Fruit fly (Drosophila melanogaster) whole organism, embryonic: ENCODE data around the gene CG43136.
A peak's percentile ranks its signal among the peaks of the same experiment; 100 is the strongest.

Source experiments
- Atf6 ChIP-seq: fragments of 200-800 bp; sonication (Bioruptor generic); IDR thresholded peaks from 2 replicates; pipeline ENCODE4 v1.3.6; 2022; ENCODE audit warnings: missing biosample characterization, missing genetic modification characterization
- Bteb2 ChIP-seq: fragments of 200-800 bp; sonication (Bioruptor generic); optimal IDR thresholded peaks from 2 replicates; lab custom pipeline; 2016; ENCODE audit warnings: missing biosample characterization, missing genetic modification characterization
- CG11085 ChIP-seq: fragments of 200-800 bp; sonication (Bioruptor generic); IDR thresholded peaks from 2 replicates; pipeline ENCODE4 v1.3.6; 2022; ENCODE audit warnings: missing biosample characterization, missing genetic modification characterization
- CG11696 ChIP-seq: fragments of 200-800 bp; sonication (Bioruptor generic); IDR thresholded peaks from 2 replicates; pipeline ENCODE4 v1.3.6; 2022; ENCODE audit warnings: missing biosample characterization, missing genetic modification characterization
- CG12104 ChIP-seq: fragments of 200-800 bp; sonication (Bioruptor generic); optimal IDR thresholded peaks from 3 replicates; lab custom pipeline; 2016; ENCODE audit warnings: missing biosample characterization, missing genetic modification characterization
- CG12391 ChIP-seq: fragments of 200-800 bp; sonication (Bioruptor generic); optimal IDR thresholded peaks from 3 replicates; lab custom pipeline; 2018; ENCODE audit warnings: missing biosample characterization, mild to moderate bottlenecking, missing genetic modification characterization, moderate library complexity
- CG12659 ChIP-seq: fragments of 200-800 bp; sonication (Bioruptor generic); optimal IDR thresholded peaks from 3 replicates; lab custom pipeline; 2017; ENCODE audit warnings: mild to moderate bottlenecking, missing biosample characterization, missing genetic modification reagents, missing genetic modification characterization
- CG13894 ChIP-seq: fragments of 200-800 bp; sonication (Bioruptor generic); optimal IDR thresholded peaks from 3 replicates; lab custom pipeline; 2018; ENCODE audit warnings: missing biosample characterization, mild to moderate bottlenecking, missing genetic modification characterization, moderate library complexity
- CG14014 ChIP-seq: fragments of 200-800 bp; sonication (Bioruptor generic); IDR thresholded peaks from 2 replicates; pipeline ENCODE4 v1.3.6; 2022; ENCODE audit warnings: missing biosample characterization, missing genetic modification characterization
- CG14710 ChIP-seq: fragments of 200-800 bp; sonication (Bioruptor generic); optimal IDR thresholded peaks from 3 replicates; lab custom pipeline; 2019; ENCODE audit warnings: missing biosample characterization, mild to moderate bottlenecking, missing genetic modification characterization, moderate library complexity
- CG1602 ChIP-seq: fragments of 200-800 bp; sonication (Bioruptor generic); optimal IDR thresholded peaks from 3 replicates; lab custom pipeline; 2016; ENCODE audit warnings: missing biosample characterization, missing genetic modification characterization
- CG18011 ChIP-seq: fragments of 200-800 bp; sonication (Bioruptor generic); optimal IDR thresholded peaks from 2 replicates; lab custom pipeline; 2017; ENCODE audit warnings: missing biosample characterization, missing genetic modification characterization, mild to moderate bottlenecking, moderate library complexity, missing genotype
- CG18262 ChIP-seq: fragments of 200-800 bp; optimal IDR thresholded peaks from 3 replicates; lab custom pipeline; 2019; ENCODE audit warnings: missing biosample characterization, mild to moderate bottlenecking, missing genetic modification characterization, moderate library complexity
- CG18599 ChIP-seq: fragments of 200-800 bp; sonication (Bioruptor generic); optimal IDR thresholded peaks from 3 replicates; lab custom pipeline; 2017; ENCODE audit warnings: missing biosample characterization, missing genetic modification characterization, mild to moderate bottlenecking, moderate library complexity, missing genetic modification reagents
- CG32772 ChIP-seq: fragments of 200-800 bp; sonication (Bioruptor generic); IDR thresholded peaks from 2 replicates; pipeline ENCODE4 v1.3.6; 2022; ENCODE audit warnings: missing biosample characterization, missing genetic modification characterization
- CG3726 ChIP-seq: fragments of 200-800 bp; sonication (Bioruptor generic); IDR thresholded peaks from 3 replicates; pipeline ENCODE4, ENCODE4 v1.3.6; 2022; ENCODE audit warnings: missing biosample characterization, missing genetic modification characterization
- CG3838 ChIP-seq: fragments of 200-800 bp; sonication (Bioruptor generic); optimal IDR thresholded peaks from 3 replicates; lab custom pipeline; 2016; ENCODE audit warnings: missing biosample characterization, missing genetic modification characterization
- CG5953 ChIP-seq: fragments of 200-800 bp; sonication (Bioruptor generic); IDR thresholded peaks from 2 replicates; pipeline ENCODE4 v1.3.6; 2022; ENCODE audit warnings: missing biosample characterization, missing genetic modification characterization
- CG7372 ChIP-seq: fragments of 200-800 bp; sonication (Bioruptor generic); IDR thresholded peaks from 2 replicates; pipeline ENCODE4 v1.3.6; 2022; ENCODE audit warnings: missing biosample characterization, missing genetic modification characterization
- CG7928 ChIP-seq: fragments of 200-800 bp; sonication (Bioruptor generic); optimal IDR thresholded peaks from 2 replicates; lab custom pipeline; 2017; ENCODE audit warnings: missing biosample characterization, mild to moderate bottlenecking, missing genetic modification characterization
- CG7987 ChIP-seq: fragments of 200-800 bp; sonication (Bioruptor generic); optimal IDR thresholded peaks from 2 replicates; lab custom pipeline; 2018; ENCODE audit warnings: missing biosample characterization, mild to moderate bottlenecking, missing genetic modification characterization, moderate library complexity
- CG8281 ChIP-seq: fragments of 200-800 bp; sonication (Bioruptor generic); optimal IDR thresholded peaks from 2 replicates; lab custom pipeline; 2018; ENCODE audit warnings: missing biosample characterization, mild to moderate bottlenecking, missing genetic modification characterization, moderate library complexity
- D19A ChIP-seq: fragments of 200-800 bp; optimal IDR thresholded peaks from 3 replicates; lab custom pipeline; 2019; ENCODE audit warnings: missing biosample characterization, mild to moderate bottlenecking, missing genetic modification characterization, moderate library complexity
- Dek ChIP-seq: fragments of 200-800 bp; sonication (Bioruptor generic); optimal IDR thresholded peaks from 3 replicates; lab custom pipeline; 2019; ENCODE audit warnings: missing biosample characterization, mild to moderate bottlenecking, missing genetic modification characterization, moderate library complexity
- E2f1 ChIP-seq: fragments of 200-800 bp; sonication (Bioruptor generic); IDR thresholded peaks from 2 replicates; pipeline ENCODE4 v1.3.6; 2022; ENCODE audit warnings: missing biosample characterization, missing genetic modification characterization
- H2.0 ChIP-seq: fragments of 200-800 bp; sonication (Bioruptor generic); IDR thresholded peaks from 2 replicates; pipeline ENCODE4 v1.3.6; 2022; ENCODE audit warnings: missing biosample characterization, missing genetic modification characterization
- Kr ChIP-seq: fragments of 200-800 bp; sonication (Bioruptor generic); optimal IDR thresholded peaks from 2 replicates; lab custom pipeline; 2017; ENCODE audit warnings: missing biosample characterization, mild to moderate bottlenecking, missing genetic modification characterization
- Ptx1 ChIP-seq: fragments of 200-800 bp; sonication (Bioruptor generic); IDR thresholded peaks from 2 replicates; pipeline ENCODE4 v1.3.6; 2022; ENCODE audit warnings: missing biosample characterization, missing genetic modification characterization
- Rfx ChIP-seq: fragments of 200-800 bp; sonication (Bioruptor generic); IDR thresholded peaks from 2 replicates; pipeline ENCODE4 v1.3.6; 2022; ENCODE audit warnings: missing biosample characterization, missing genetic modification characterization
- Scr ChIP-seq: fragments of 200-800 bp; sonication (Bioruptor generic); IDR thresholded peaks from 2 replicates; pipeline ENCODE4 v1.3.6; 2022; ENCODE audit warnings: missing biosample characterization, missing genetic modification characterization; ENCODE audit not compliant: partially characterized antibody
- Xrp1 ChIP-seq: fragments of 200-800 bp; sonication (Bioruptor generic); IDR thresholded peaks from 2 replicates; pipeline ENCODE4 v1.3.6; 2022; ENCODE audit warnings: missing biosample characterization, missing genetic modification characterization
- amos ChIP-seq: fragments of 200-800 bp; sonication (Bioruptor generic); IDR thresholded peaks from 2 replicates; pipeline ENCODE4 v1.3.6; 2022; ENCODE audit warnings: missing biosample characterization, missing genetic modification characterization; ENCODE audit not compliant: partially characterized antibody
- ase ChIP-seq: fragments of 200-800 bp; sonication (Bioruptor generic); IDR thresholded peaks from 3 replicates; pipeline ENCODE4 v1.3.6; 2022; ENCODE audit warnings: missing biosample characterization, missing genetic modification characterization
- bcd ChIP-seq: fragments of 200-800 bp; sonication (Bioruptor generic); optimal IDR thresholded peaks from 2 replicates; lab custom pipeline; 2017; ENCODE audit warnings: missing biosample characterization, mild to moderate bottlenecking, missing genetic modification characterization
- gem ChIP-seq: fragments of 200-800 bp; sonication (Bioruptor generic); optimal IDR thresholded peaks from 2 replicates; lab custom pipeline; 2019; ENCODE audit warnings: missing biosample characterization, mild to moderate bottlenecking, missing genetic modification characterization, moderate library complexity
- grau ChIP-seq: fragments of 200-800 bp; optimal IDR thresholded peaks from 3 replicates; lab custom pipeline; 2019; ENCODE audit warnings: missing biosample characterization, mild to moderate bottlenecking, missing genetic modification characterization, moderate library complexity
- jing ChIP-seq: fragments of 200-800 bp; sonication (Bioruptor generic); optimal IDR thresholded peaks from 2 replicates; lab custom pipeline; 2018; ENCODE audit warnings: missing biosample characterization, mild to moderate bottlenecking, missing genetic modification characterization
- mam ChIP-seq: fragments of 200-800 bp; sonication (Bioruptor generic); optimal IDR thresholded peaks from 3 replicates; lab custom pipeline; 2016; ENCODE audit warnings: missing biosample characterization, missing genetic modification characterization
- nmo ChIP-seq: fragments of 200-800 bp; sonication (Bioruptor generic); optimal IDR thresholded peaks from 2 replicates; lab custom pipeline; 2018; ENCODE audit warnings: missing biosample characterization, mild to moderate bottlenecking, missing genetic modification characterization, moderate library complexity
- pros ChIP-seq: fragments of 200-800 bp; sonication (Bioruptor generic); optimal IDR thresholded peaks from 3 replicates; lab custom pipeline; 2019; ENCODE audit warnings: missing biosample characterization, mild to moderate bottlenecking, missing genetic modification characterization, moderate library complexity
- repo ChIP-seq: fragments of 200-800 bp; sonication (Bioruptor generic); optimal IDR thresholded peaks from 2 replicates; lab custom pipeline; 2016; ENCODE audit warnings: missing biosample characterization, missing genetic modification characterization
- rib ChIP-seq: fragments of 200-800 bp; sonication (Bioruptor generic); IDR thresholded peaks from 2 replicates; pipeline ENCODE4 v1.3.6; 2022; ENCODE audit warnings: missing biosample characterization, missing genetic modification characterization
- shn ChIP-seq: fragments of 200-800 bp; sonication (Bioruptor generic); optimal IDR thresholded peaks from 3 replicates; lab custom pipeline; 2016; ENCODE audit warnings: missing biosample characterization, missing genetic modification characterization
- sisA ChIP-seq: fragments of 200-800 bp; sonication (Bioruptor generic); IDR thresholded peaks from 2 replicates; pipeline ENCODE4 v1.3.6; 2022; ENCODE audit warnings: missing biosample characterization, missing genetic modification characterization
- unc-4 ChIP-seq: fragments of 200-800 bp; sonication (Bioruptor generic); IDR thresholded peaks from 2 replicates; pipeline ENCODE4 v1.3.6; 2022; ENCODE audit warnings: missing biosample characterization, missing genetic modification characterization; ENCODE audit not compliant: partially characterized antibody
- unpg ChIP-seq: fragments of 200-800 bp; sonication (Bioruptor generic); optimal IDR thresholded peaks from 3 replicates; lab custom pipeline; 2018; ENCODE audit warnings: missing biosample characterization, mild to moderate bottlenecking, missing genetic modification characterization, moderate library complexity
- zen ChIP-seq: fragments of 200-800 bp; sonication (Bioruptor generic); optimal IDR thresholded peaks from 3 replicates; lab custom pipeline; 2018; ENCODE audit warnings: missing biosample characterization, mild to moderate bottlenecking, missing genetic modification characterization, moderate library complexity
- zf30C ChIP-seq: fragments of 200-800 bp; sonication (Bioruptor generic); optimal IDR thresholded peaks from 3 replicates; lab custom pipeline; 2018; ENCODE audit warnings: missing biosample characterization, mild to moderate bottlenecking, missing genetic modification characterization

The CG43136 gene

dm6 chrX:5896809-5897700, 43.5 kb downstream of the CG43136 start (continued):
- no peak for TF ChIP-seq CG12104 (GFP tag; lab: Kevin White, UChicago)
- TF ChIP-seq CG18011 (GFP tag; lab: Kevin White, UChicago) = no peak
- TF ChIP-seq unpg (GFP tag; lab: Kevin White, UChicago) = peak; percentile 22
- TF ChIP-seq CG13894 = no peak
- no peak for TF ChIP-seq unc-4
- TF ChIP-seq CG18262 (tag; lab: Kevin White, UChicago) = peak; percentile 3
- peak; percentile 33; the same call in 1 of the 2 replicates for TF ChIP-seq Ptx1
- peak; percentile 17 for TF ChIP-seq Bteb2
- peak; percentile 17 for TF ChIP-seq CG1602 (GFP tag; lab: Kevin White, UChicago)
- peak; percentile 53 for TF ChIP-seq gem (tag; lab: Kevin White, UChicago)
- no peak for TF ChIP-seq shn (GFP tag; lab: Kevin White, UChicago)
- peak; percentile 44 for TF ChIP-seq nmo
- TF ChIP-seq CG7987 (GFP tag; lab: Kevin White, UChicago) = no peak
- TF ChIP-seq Kr (GFP tag; lab: Kevin White, UChicago) = no peak
- no peak for TF ChIP-seq amos (GFP tag; lab: Robert Waterston, UW)
- 0 out of 3 replicates have a peak, but pooled peaks have one; percentile 60 for TF ChIP-seq CG3726
- TF ChIP-seq ase (GFP tag; lab: Robert Waterston, UW) = peak; percentile 40; the same call in 1 of the 3 replicates
- 0 out of 2 replicates have a peak, but pooled peaks have one; percentile 38 for TF ChIP-seq E2f1 (GFP tag; lab: Robert Waterston, UW)
- TF ChIP-seq jing (GFP tag; lab: Kevin White, UChicago) = no peak
- peak; percentile 41 for TF ChIP-seq CG12391 (tag; lab: Kevin White, UChicago)
- peak; percentile 52 for TF ChIP-seq sisA (GFP tag; lab: Robert Waterston, UW)
- no peak for TF ChIP-seq grau (tag; lab: Kevin White, UChicago)
- TF ChIP-seq CG8281 = no peak
- TF ChIP-seq H2.0 (GFP tag; lab: Robert Waterston, UW) = peak; percentile 33; the same call in 1 of the 2 replicates
- TF ChIP-seq Scr (GFP tag; lab: Robert Waterston, UW) = no peak
- TF ChIP-seq zen (tag; lab: Kevin White, UChicago) = peak; percentile 13
- TF ChIP-seq Xrp1 = peak; percentile 33; the same call in 1 of the 2 replicates
- TF ChIP-seq Dek (tag; lab: Kevin White, UChicago) = no peak
- TF ChIP-seq CG5953 = 0 out of 2 replicates have a peak, but pooled peaks have one; percentile 17
- no peak for TF ChIP-seq CG3838 (GFP tag; lab: Kevin White, UChicago)
- TF ChIP-seq CG7928 (GFP tag; lab: Kevin White, UChicago) = no peak
- TF ChIP-seq CG18599 (GFP tag; lab: Kevin White, UChicago) = no peak
- TF ChIP-seq zf30C (GFP tag; lab: Kevin White, UChicago) = no peak
- peak; percentile 16 for TF ChIP-seq bcd (GFP tag; lab: Kevin White, UChicago)
- no peak for TF ChIP-seq rib (GFP tag; lab: Robert Waterston, UW)
- TF ChIP-seq CG7372 (GFP tag; lab: Robert Waterston, UW) = no peak
- TF ChIP-seq Atf6 (GFP tag; lab: Robert Waterston, UW) = 0 out of 2 replicates have a peak, but pooled peaks have one; percentile 36
- TF ChIP-seq CG14014 (GFP tag; lab: Robert Waterston, UW) = no peak
- peak; percentile 14 for TF ChIP-seq CG12659
- TF ChIP-seq Rfx (GFP tag; lab: Robert Waterston, UW) = peak; percentile 31; the same call in 1 of the 2 replicates
- peak; percentile 86 for TF ChIP-seq CG11696 (GFP tag; lab: Robert Waterston, UW)
- no peak for TF ChIP-seq repo (GFP tag; lab: Kevin White, UChicago)
- no peak for TF ChIP-seq D19A
- TF ChIP-seq CG32772 (GFP tag; lab: Robert Waterston, UW) = peak; percentile 27; the same call in 1 of the 2 replicates
- peak; percentile 8 for TF ChIP-seq mam
- no peak; the same call in 1 of the 2 replicates for TF ChIP-seq CG11085 (GFP tag; lab: Robert Waterston, UW)
- TF ChIP-seq pros (GFP tag; lab: Kevin White, UChicago) = peak; percentile 55
- TF ChIP-seq CG14710 (tag; lab: Kevin White, UChicago) = no peak
